Fruit fly (Drosophila melanogaster) whole organism, embryonic: ENCODE data around the gene Rm62.

ENCODE experiments used
- Aef1 ChIP-seq: fragments of 200-800 bp; sonication (Bioruptor generic); IDR thresholded peaks from 3 replicates; pipeline ENCODE4 v1.3.6; 2022; ENCODE audit warnings: missing biosample characterization, missing genetic modification characterization
- Atf3 ChIP-seq: fragments of 200-800 bp; sonication (Bioruptor generic); optimal IDR thresholded peaks from 3 replicates; lab custom pipeline; 2016; ENCODE audit warnings: missing biosample characterization, missing genetic modification characterization
- BtbVII ChIP-seq: fragments of 200-800 bp; sonication (Bioruptor generic); optimal IDR thresholded peaks from 3 replicates; lab custom pipeline; 2017; ENCODE audit warnings: missing biosample characterization, mild to moderate bottlenecking, missing genetic modification characterization
- CG12299 ChIP-seq: fragments of 200-800 bp; sonication (Bioruptor generic); optimal IDR thresholded peaks from 2 replicates; lab custom pipeline; 2018; ENCODE audit warnings: missing biosample characterization, mild to moderate bottlenecking, missing genetic modification characterization
- CG13424 ChIP-seq: fragments of 200-800 bp; sonication (Bioruptor generic); optimal IDR thresholded peaks from 2 replicates; lab custom pipeline; 2019; ENCODE audit warnings: missing biosample characterization, mild to moderate bottlenecking, missing genetic modification characterization, moderate library complexity
- CG13775 ChIP-seq: fragments of 200-800 bp; sonication (Bioruptor generic); optimal IDR thresholded peaks from 3 replicates; lab custom pipeline; 2017; ENCODE audit warnings: missing biosample characterization, mild to moderate bottlenecking, missing genetic modification characterization
- CG1602 ChIP-seq: fragments of 200-800 bp; sonication (Bioruptor generic); optimal IDR thresholded peaks from 3 replicates; lab custom pipeline; 2016; ENCODE audit warnings: missing biosample characterization, missing genetic modification characterization
- CG1603 ChIP-seq: fragments of 200-800 bp; sonication (Bioruptor generic); optimal IDR thresholded peaks from 2 replicates; lab custom pipeline; 2019; ENCODE audit warnings: missing biosample characterization, mild to moderate bottlenecking, missing genetic modification characterization, moderate library complexity
- CG17359 ChIP-seq: fragments of 200-800 bp; sonication (Bioruptor generic); optimal IDR thresholded peaks from 3 replicates; lab custom pipeline; 2018; ENCODE audit warnings: missing biosample characterization, mild to moderate bottlenecking, missing genetic modification characterization, moderate library complexity
- CG17829 ChIP-seq: fragments of 200-800 bp; optimal IDR thresholded peaks from 2 replicates; lab custom pipeline; 2019; ENCODE audit warnings: missing biosample characterization, mild to moderate bottlenecking, missing genetic modification characterization, moderate library complexity
- CG17912 ChIP-seq: fragments of 200-800 bp; sonication (Bioruptor generic); optimal IDR thresholded peaks from 2 replicates; lab custom pipeline; 2018; ENCODE audit warnings: missing biosample characterization, mild to moderate bottlenecking, missing genetic modification characterization
- CG18011 ChIP-seq: fragments of 200-800 bp; sonication (Bioruptor generic); optimal IDR thresholded peaks from 2 replicates; lab custom pipeline; 2017; ENCODE audit warnings: missing biosample characterization, missing genetic modification characterization, mild to moderate bottlenecking, moderate library complexity, missing genotype
- CG18262 ChIP-seq: fragments of 200-800 bp; optimal IDR thresholded peaks from 3 replicates; lab custom pipeline; 2019; ENCODE audit warnings: missing biosample characterization, mild to moderate bottlenecking, missing genetic modification characterization, moderate library complexity
- CG33213 ChIP-seq: fragments of 200-800 bp; sonication (Bioruptor generic); optimal IDR thresholded peaks from 3 replicates; lab custom pipeline; 2016; ENCODE audit warnings: missing biosample characterization, missing genetic modification characterization
- CG4730 ChIP-seq: fragments of 200-800 bp; sonication (Bioruptor generic); IDR thresholded peaks from 2 replicates; pipeline ENCODE4 v1.3.6; 2022; ENCODE audit warnings: missing biosample characterization, missing genetic modification characterization
- CG6254 ChIP-seq: fragments of 200-800 bp; sonication (Bioruptor generic); optimal IDR thresholded peaks from 3 replicates; lab custom pipeline; 2017; ENCODE audit warnings: mild to moderate bottlenecking, missing biosample characterization, missing genetic modification reagents, missing genetic modification characterization
- CG6689 ChIP-seq: fragments of 200-800 bp; sonication (Bioruptor generic); IDR thresholded peaks from 2 replicates; pipeline ENCODE4 v1.3.6; 2022; ENCODE audit warnings: missing biosample characterization, missing genetic modification characterization
- CG7271 ChIP-seq: fragments of 200-800 bp; sonication (Bioruptor generic); optimal IDR thresholded peaks from 2 replicates; lab custom pipeline; 2018; ENCODE audit warnings: missing biosample characterization, mild to moderate bottlenecking, missing genetic modification characterization, moderate library complexity
- CG8765 ChIP-seq: fragments of 200-800 bp; sonication (Bioruptor generic); IDR thresholded peaks from 2 replicates; pipeline ENCODE4 v1.3.6; 2022; ENCODE audit warnings: missing biosample characterization, missing genetic modification characterization
- Camta ChIP-seq: fragments of 200-800 bp; sonication (Bioruptor generic); optimal IDR thresholded peaks from 2 replicates; lab custom pipeline; 2016; ENCODE audit warnings: missing biosample characterization, missing genetic modification characterization
- D ChIP-seq, 2 experiments: fragments of 200-800 bp in 1 of 2; fragments of >200 bp in 1 of 2; sonication (Bioruptor generic) in 1 of 2; optimal IDR thresholded peaks; 2 replicates in 1 of 2; 3 replicates in 1 of 2; lab custom pipeline; 2017; ENCODE audit warnings: mild to moderate bottlenecking in 1 of 2, missing biosample characterization in 1 of 2, missing genetic modification characterization in 1 of 2, missing genetic modification reagents in 1 of 2
- Dbx ChIP-seq: fragments of 200-800 bp; sonication (Bioruptor generic); IDR thresholded peaks from 3 replicates; pipeline ENCODE4 v1.3.6; 2022; ENCODE audit warnings: missing biosample characterization, missing genetic modification characterization
- Ets65A ChIP-seq: fragments of 200-800 bp; sonication (Bioruptor generic); peaks from one replicate; lab custom pipeline; 2016; ENCODE audit warnings: missing biosample characterization, missing genetic modification characterization
- Fer2 ChIP-seq: fragments of 200-800 bp; sonication (Bioruptor generic); optimal IDR thresholded peaks from 2 replicates; lab custom pipeline; 2018; ENCODE audit warnings: missing biosample characterization, mild to moderate bottlenecking, missing genetic modification characterization, moderate library complexity
- Nf-YB ChIP-seq: fragments of 200-800 bp; sonication (Bioruptor generic); optimal IDR thresholded peaks from 3 replicates; lab custom pipeline; 2019; ENCODE audit warnings: missing biosample characterization, mild to moderate bottlenecking, missing genetic modification characterization, moderate library complexity
- NfI ChIP-seq: fragments of 200-800 bp; sonication (Bioruptor generic); optimal IDR thresholded peaks from 3 replicates; lab custom pipeline; 2018; ENCODE audit warnings: missing biosample characterization, mild to moderate bottlenecking, missing genetic modification characterization, moderate library complexity
- Spps ChIP-seq: fragments of 200-800 bp; sonication (Bioruptor generic); optimal IDR thresholded peaks from 2 replicates; lab custom pipeline; 2018; ENCODE audit warnings: missing biosample characterization, mild to moderate bottlenecking, missing genetic modification characterization
- al ChIP-seq: fragments of 200-800 bp; sonication (Bioruptor generic); IDR thresholded peaks from 2 replicates; pipeline ENCODE4 v1.3.6; 2022; ENCODE audit warnings: missing biosample characterization, missing genetic modification characterization
- az2 ChIP-seq: fragments of 200-800 bp; sonication (Bioruptor generic); optimal IDR thresholded peaks from 3 replicates; lab custom pipeline; 2016; ENCODE audit warnings: missing biosample characterization, missing genetic modification characterization
- crol ChIP-seq: fragments of 200-800 bp; sonication (Bioruptor generic); IDR thresholded peaks from 2 replicates; pipeline ENCODE4 v1.3.6; 2022; ENCODE audit warnings: missing biosample characterization, missing genetic modification characterization
- crp ChIP-seq, 2 experiments: fragments of 200-800 bp; sonication (Bioruptor generic); optimal IDR thresholded peaks; 2 replicates in 1 of 2; 3 replicates in 1 of 2; lab custom pipeline; 2017; ENCODE audit warnings: missing biosample characterization in 2 of 2, missing genetic modification characterization in 2 of 2, mild to moderate bottlenecking in 1 of 2, moderate library complexity in 1 of 2
- dmrt99B ChIP-seq: fragments of 200-800 bp; sonication (Bioruptor generic); optimal IDR thresholded peaks from 2 replicates; lab custom pipeline; 2018; ENCODE audit warnings: missing biosample characterization, mild to moderate bottlenecking, missing genetic modification characterization, moderate library complexity
- en ChIP-seq: fragments of 200-800 bp; sonication (Bioruptor generic); optimal IDR thresholded peaks from 2 replicates; lab custom pipeline; 2016; ENCODE audit warnings: missing biosample characterization, missing genetic modification characterization
- fd3F ChIP-seq: fragments of 200-800 bp; sonication (Bioruptor generic); optimal IDR thresholded peaks from 2 replicates; lab custom pipeline; 2018; ENCODE audit warnings: missing biosample characterization, mild to moderate bottlenecking, missing genetic modification characterization, moderate library complexity
- fd96Cb ChIP-seq: fragments of 200-800 bp; sonication (Bioruptor generic); optimal IDR thresholded peaks from 2 replicates; lab custom pipeline; 2018; ENCODE audit warnings: missing biosample characterization, mild to moderate bottlenecking, missing genetic modification characterization, moderate library complexity
- hkb ChIP-seq, 2 experiments: fragments of 200-800 bp in 1 of 2; fragments of >200 bp in 1 of 2; sonication (Bioruptor generic) in 1 of 2; IDR thresholded peaks in 1 of 2; optimal IDR thresholded peaks in 1 of 2; 2 replicates each; pipeline versions ENCODE4 v1.3.6 to Lab custom; 2017 to 2022; ENCODE audit warnings: missing biosample characterization in 1 of 2, missing genetic modification characterization in 1 of 2
- maf-S ChIP-seq: fragments of 200-800 bp; sonication (Bioruptor generic); optimal IDR thresholded peaks from 2 replicates; lab custom pipeline; 2016; ENCODE audit warnings: missing biosample characterization, missing genetic modification characterization
- pan ChIP-seq, 4 experiments: fragments of >200 bp in 3 of 4; fragments of 200-800 bp in 1 of 4; sonication (Bioruptor generic) in 1 of 4; optimal IDR thresholded peaks in 3 of 4; IDR thresholded peaks in 1 of 4; 2 replicates each; pipeline versions ENCODE4 v1.3.6 to Lab custom; 2017 to 2022; ENCODE audit warnings: missing biosample characterization in 2 of 4, missing genetic modification characterization in 2 of 4, mixed read lengths in 1 of 4
- pfk ChIP-seq: fragments of 200-800 bp; sonication (Bioruptor generic); optimal IDR thresholded peaks from 2 replicates; lab custom pipeline; 2018; ENCODE audit warnings: missing biosample characterization, mild to moderate bottlenecking, missing genetic modification characterization, moderate library complexity
- phol ChIP-seq: fragments of 200-800 bp; sonication (Bioruptor generic); optimal IDR thresholded peaks from 3 replicates; lab custom pipeline; 2018; ENCODE audit warnings: missing biosample characterization, mild to moderate bottlenecking, missing genetic modification characterization, moderate library complexity
- pita ChIP-seq: fragments of 200-800 bp; sonication (Bioruptor generic); optimal IDR thresholded peaks from 2 replicates; lab custom pipeline; 2017; ENCODE audit warnings: missing biosample characterization, mild to moderate bottlenecking, missing genetic modification characterization
- sens-2 ChIP-seq: fragments of 200-800 bp; sonication (Bioruptor generic); IDR thresholded peaks from 2 replicates; pipeline ENCODE4 v1.3.6; 2022; ENCODE audit warnings: missing biosample characterization, missing genetic modification characterization
- sima ChIP-seq: fragments of 200-800 bp; sonication (Bioruptor generic); optimal IDR thresholded peaks from 2 replicates; lab custom pipeline; 2016; ENCODE audit warnings: missing biosample characterization, missing genetic modification characterization
- sna ChIP-seq: fragments of 200-800 bp; sonication (Bioruptor generic); IDR thresholded peaks from 2 replicates; pipeline ENCODE4 v1.3.6; 2022; ENCODE audit warnings: missing biosample characterization, missing genetic modification characterization; ENCODE audit not compliant: partially characterized antibody
- stc ChIP-seq: fragments of 200-800 bp; sonication (Bioruptor generic); IDR thresholded peaks from 2 replicates; pipeline ENCODE4 v1.3.6; 2022; ENCODE audit warnings: missing biosample characterization, missing genetic modification characterization
- tna ChIP-seq: fragments of 200-800 bp; sonication (Bioruptor generic); IDR thresholded peaks from 2 replicates; pipeline ENCODE4 v1.3.6; 2022; ENCODE audit warnings: missing biosample characterization, missing genetic modification characterization; ENCODE audit not compliant: partially characterized antibody
- zf30C ChIP-seq: fragments of 200-800 bp; sonication (Bioruptor generic); optimal IDR thresholded peaks from 3 replicates; lab custom pipeline; 2018; ENCODE audit warnings: missing biosample characterization, mild to moderate bottlenecking, missing genetic modification characterization

Gene Rm62

DNA sequence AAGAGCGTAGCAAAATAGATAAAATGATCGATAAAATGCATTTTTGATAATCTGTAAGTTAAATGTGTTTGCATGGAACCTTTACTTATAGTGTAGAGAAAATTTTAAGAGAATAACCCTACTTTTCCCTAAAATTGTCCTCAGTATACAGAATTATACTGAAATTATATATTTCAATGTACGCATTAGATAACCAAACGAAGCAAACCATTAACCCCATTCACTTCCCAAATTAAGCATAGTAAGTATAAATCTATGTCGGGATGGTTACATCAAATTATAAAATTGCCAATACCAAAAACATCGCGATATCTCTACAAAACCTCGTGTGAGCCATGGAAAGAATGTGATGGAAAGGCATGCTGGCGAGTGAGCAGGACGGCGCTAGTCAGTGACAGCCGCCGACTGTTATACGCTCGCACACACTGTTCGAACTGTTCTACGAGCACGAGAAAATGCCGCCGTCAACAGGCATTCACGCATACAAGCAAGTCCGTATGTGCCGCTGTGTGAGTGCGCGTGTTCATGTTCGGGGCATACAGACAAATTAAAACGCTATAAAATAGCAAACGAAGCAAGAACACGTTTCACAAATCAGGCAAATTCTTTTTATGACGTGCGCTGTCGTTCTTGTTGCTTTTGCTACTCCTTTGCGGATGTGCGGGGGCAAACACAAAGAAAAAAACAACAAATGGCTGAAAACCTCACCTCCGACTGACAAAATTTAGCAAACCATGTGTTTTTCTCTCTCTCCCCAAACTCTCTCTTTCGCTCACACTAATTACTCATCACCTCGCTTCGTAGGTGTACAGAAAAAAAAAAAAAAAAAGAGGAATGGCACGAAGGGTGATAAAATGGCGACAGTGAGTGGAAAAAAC lies 1.0 kb downstream of the Rm62 start:
- TF ChIP-seq CG1602 (GFP tag; lab: Kevin White, UChicago) (no peak), CG17829 (tag; lab: Kevin White, UChicago) (no peak), dmrt99B (tag; lab: Kevin White, UChicago) (no peak), en (GFP tag; lab: Kevin White, UChicago) (no peak), Dbx (GFP tag; lab: Robert Waterston, UW) (0 out of 3 replicates have a peak, but pooled peaks have one; percentile 40), CG8765 (GFP tag; lab: Robert Waterston, UW) (no peak), stc (no peak), CG13775 (GFP tag; lab: Kevin White, UChicago) (no peak), D (optimal IDR thresholded peaks at IDR 0.05; lab: Kevin White, UChicago) (no peak), D (GFP tag; optimal IDR thresholded peaks at IDR 0.05; lab: Kevin White, UChicago) (no peak), CG4730 (GFP tag; lab: Robert Waterston, UW) (no peak), phol (tag; lab: Kevin White, UChicago) (no peak), zf30C (GFP tag; lab: Kevin White, UChicago) (no peak), sima (GFP tag; lab: Kevin White, UChicago) (no peak), CG1603 (tag; lab: Kevin White, UChicago) (no peak), CG17912 (GFP tag; lab: Kevin White, UChicago) (peak; percentile 44), al (no peak), CG6254 (GFP tag; lab: Kevin White, UChicago) (no peak), CG13424 (no peak), crp (GFP tag; optimal IDR thresholded peaks at IDR 0.05; lab: Kevin White, UChicago) (no peak), maf-S (peak; percentile 35), CG33213 (GFP tag; lab: Kevin White, UChicago) (no peak), BtbVII (no peak), pfk (GFP tag; lab: Kevin White, UChicago) (no peak), sna (no peak), crol (GFP tag; lab: Robert Waterston, UW) (no peak), sens-2 (no peak), hkb (optimal IDR thresholded peaks at IDR 0.05; lab: Kevin White, UChicago) (no peak), hkb (GFP tag; IDR thresholded peaks at IDR 0.05; lab: Robert Waterston, UW) (no peak), CG7271 (tag; lab: Kevin White, UChicago) (no peak), Aef1 (GFP tag; lab: Robert Waterston, UW) (no peak), pan (optimal IDR thresholded peaks at IDR 0.05; lab: Kevin White, UChicago) (no peak), pan (GFP tag; optimal IDR thresholded peaks at IDR 0.05 in 1 of 2, IDR thresholded peaks at IDR 0.05 in 1 of 2) (no peak), az2 (GFP tag; lab: Kevin White, UChicago) (no peak), Camta (GFP tag; lab: Kevin White, UChicago) (no peak), CG12299 (tag; lab: Kevin White, UChicago) (no peak), Nf-YB (peak; percentile 1), Atf3 (GFP tag; lab: Kevin White, UChicago) (no peak), fd96Cb (tag; lab: Kevin White, UChicago) (no peak), pita (GFP tag; lab: Kevin White, UChicago) (no peak), CG18262 (tag; lab: Kevin White, UChicago) (no peak), fd3F (GFP tag; lab: Kevin White, UChicago) (no peak), Ets65A (GFP tag; lab: Kevin White, UChicago) (no peak), tna (GFP tag; lab: Robert Waterston, UW) (no peak), CG6689 (GFP tag; lab: Robert Waterston, UW) (no peak), NfI (GFP tag; lab: Kevin White, UChicago) (no peak), Spps (tag; lab: Kevin White, UChicago) (no peak), CG17359 (tag; lab: Kevin White, UChicago) (peak; percentile 65), Fer2 (tag; lab: Kevin White, UChicago) (no peak), CG18011 (no peak)
